Fruit fly (Drosophila melanogaster): ENCODE data around the gene Gmd.

The Gmd gene

dm6 chr2L:4976988-4977551 is at the start of gene Gmd, which contains the start of gene CG3792 (continued):
- TF ChIP-seq CG17829 (tag; optimal IDR thresholded peaks at IDR 0.05) (peak; percentile 95), dm (GFP tag; optimal IDR thresholded peaks at IDR 0.05) (peak; percentile 83), fru (optimal IDR thresholded peaks at IDR 0.05) (no peak), Dip3 (GFP tag; optimal IDR thresholded peaks at IDR 0.05) (peak; percentile 92), zen2 (GFP tag; IDR thresholded peaks at IDR 0.05; ENCODE audit: partially characterized antibody) (peak; percentile 72; the same call in 2 of the 3 replicates), fd64A (GFP tag; optimal IDR thresholded peaks at IDR 0.05) (peak; percentile 54), cg (GFP tag; optimal IDR thresholded peaks at IDR 0.05) (no peak), CG6813 (GFP tag; optimal IDR thresholded peaks at IDR 0.05) (peak; percentile 92), tap (tag; optimal IDR thresholded peaks at IDR 0.05) (peak; percentile 88), twi (tag; optimal IDR thresholded peaks at IDR 0.05) (peak; percentile 87), her (GFP tag; optimal IDR thresholded peaks at IDR 0.05) (peak; percentile 90), CG18764 (GFP tag; optimal IDR thresholded peaks at IDR 0.05) (peak; percentile 96), Hey (tag; optimal IDR thresholded peaks at IDR 0.05) (no peak), pzg (GFP tag; optimal IDR thresholded peaks at IDR 0.05) (peak; percentile 57), CG13424 (tag; optimal IDR thresholded peaks at IDR 0.05) (peak; percentile 88), disco-r (GFP tag; optimal IDR thresholded peaks at IDR 0.05) (peak; percentile 85), Ssrp (tag; optimal IDR thresholded peaks at IDR 0.05) (peak; percentile 95), CG11504 (tag; optimal IDR thresholded peaks at IDR 0.05) (peak; percentile 94), slou (GFP tag; optimal IDR thresholded peaks at IDR 0.05) (peak; percentile 92), Kr (GFP tag; optimal IDR thresholded peaks at IDR 0.05) (no peak), Bteb2 (GFP tag; optimal IDR thresholded peaks at IDR 0.05) (peak; percentile 94), CG14965 (GFP tag; optimal IDR thresholded peaks at IDR 0.05; ENCODE audit: borderline replicate concordance) (peak; percentile 39), lilli (GFP tag; optimal IDR thresholded peaks at IDR 0.05) (peak; percentile 98), cas (GFP tag; IDR thresholded peaks at IDR 0.05) (peak; percentile 92), D19A (tag; optimal IDR thresholded peaks at IDR 0.05) (peak; percentile 91), Nf-YA (GFP tag; IDR thresholded peaks at IDR 0.05) (peak; percentile 86), CG4424 (GFP tag; optimal IDR thresholded peaks at IDR 0.05) (peak; percentile 97), zfh2 (GFP tag; optimal IDR thresholded peaks at IDR 0.05) (peak; percentile 89), so (GFP tag; IDR thresholded peaks at IDR 0.05) (peak; percentile 92), CG13894 (tag; optimal IDR thresholded peaks at IDR 0.05) (peak; percentile 95), HHEX (GFP tag; optimal IDR thresholded peaks at IDR 0.05) (peak; percentile 94), Dll (GFP tag; IDR thresholded peaks at IDR 0.05; ENCODE audit: partially characterized antibody) (peak; percentile 90), Hr3 (GFP tag; optimal IDR thresholded peaks at IDR 0.05) (peak; percentile 95), CG8478 (optimal IDR thresholded peaks at IDR 0.05) (no peak), CG10654 (GFP tag; optimal IDR thresholded peaks at IDR 0.05) (peak; percentile 92), pros (GFP tag; optimal IDR thresholded peaks at IDR 0.05) (peak; percentile 64), CG13624 (GFP tag; optimal IDR thresholded peaks at IDR 0.05) (peak; percentile 94), crol (GFP tag; IDR thresholded peaks at IDR 0.05) (peak; percentile 62), CG4360 (GFP tag; IDR thresholded peaks at IDR 0.05) (peak; percentile 70), CG6683 (GFP tag; optimal IDR thresholded peaks at IDR 0.05) (peak; percentile 90), Side (GFP tag; optimal IDR thresholded peaks at IDR 0.05) (peak; percentile 92), inv (GFP tag; IDR thresholded peaks at IDR 0.05; ENCODE audit: partially characterized antibody) (peak; percentile 84), danr (GFP tag; IDR thresholded peaks at IDR 0.05) (peak; percentile 93), CG3838 (GFP tag; optimal IDR thresholded peaks at IDR 0.05) (peak; percentile 87), gsb (GFP tag; IDR thresholded peaks at IDR 0.05) (peak; percentile 91), sna (GFP tag; IDR thresholded peaks at IDR 0.05; ENCODE audit: partially characterized antibody) (peak; percentile 80), Usf (GFP tag; optimal IDR thresholded peaks at IDR 0.05) (peak; percentile 87), bsh (GFP tag; optimal IDR thresholded peaks at IDR 0.05) (peak; percentile 63 to 95), Atf3 (GFP tag; optimal IDR thresholded peaks at IDR 0.05) (peak; percentile 89), nau (GFP tag; optimal IDR thresholded peaks at IDR 0.05) (peak; percentile 90), yki (optimal IDR thresholded peaks at IDR 0.05) (no peak)

Measured in whole organism, embryonic.